Fruit fly (Drosophila melanogaster): ENCODE measurements around the gene CG34241.
A peak's percentile ranks its signal among the peaks of the same experiment; 100 is the strongest.

The CG34241 gene

DNA sequence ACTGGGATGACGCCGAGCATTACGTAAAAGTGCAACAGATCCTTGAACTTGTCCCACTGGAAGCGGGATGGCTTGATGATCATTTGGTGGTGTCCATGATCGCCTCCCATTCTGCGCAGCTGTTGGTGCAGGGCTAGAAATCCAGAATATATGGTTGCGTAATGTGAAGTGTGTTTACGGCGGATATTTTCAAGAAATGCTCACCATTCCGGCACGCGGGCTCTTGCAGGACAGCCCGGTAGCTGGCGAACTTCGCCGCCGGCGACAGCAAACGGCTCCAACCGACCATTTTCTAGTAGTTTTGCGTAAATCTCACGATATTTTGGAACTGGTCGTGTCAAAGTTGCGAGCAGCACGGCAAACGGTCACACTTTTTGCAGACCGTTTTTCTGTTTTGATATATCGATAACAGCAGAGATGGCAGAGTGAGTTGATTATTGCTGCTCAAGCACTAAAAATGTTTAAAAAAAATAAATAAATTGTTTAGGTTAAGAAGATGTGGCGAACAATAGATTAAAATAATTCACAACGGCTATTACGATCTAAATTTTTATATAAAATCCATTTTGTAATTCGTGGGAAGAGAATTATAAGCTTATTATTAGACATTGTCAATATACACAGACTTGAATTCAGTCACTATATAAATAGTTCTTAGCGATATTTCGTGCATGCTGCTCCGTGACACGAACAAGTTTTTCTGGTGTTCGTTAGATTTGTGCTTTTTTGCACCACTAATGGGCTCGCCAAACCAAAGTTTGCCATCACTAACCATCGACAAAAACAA, 10.5 kb downstream of the CG34241 start, which contains the start of the genes ND-SGDH and RhoGAP68F (continued):
- TF ChIP-seq Med (GFP tag) (peak; percentile 78), p53 (GFP tag; optimal IDR thresholded peaks at IDR 0.05) (no peak), trem (tag; optimal IDR thresholded peaks at IDR 0.05) (peak; percentile 76), CG10366 (GFP tag; IDR thresholded peaks at IDR 0.05) (peak; percentile 56; the same call in 1 of the 2 replicates), BtbVII (GFP tag; optimal IDR thresholded peaks at IDR 0.05) (peak; percentile 41), al (GFP tag; IDR thresholded peaks at IDR 0.05) (peak; percentile 72), D19A (tag; optimal IDR thresholded peaks at IDR 0.05) (peak; percentile 42), dysf (GFP tag; IDR thresholded peaks at IDR 0.05) (peak; percentile 80), crp (GFP tag; optimal IDR thresholded peaks at IDR 0.05) (peak in 1 of 2 experiments; percentile 40), fru (optimal IDR thresholded peaks at IDR 0.05) (no peak), CG14441 (GFP tag; IDR thresholded peaks at IDR 0.05) (peak; percentile 74), CG2712 (tag; optimal IDR thresholded peaks at IDR 0.05) (peak; percentile 84), CG32772 (GFP tag; IDR thresholded peaks at IDR 0.05) (peak; percentile 59; the same call in 1 of the 2 replicates), D19B (GFP tag; optimal IDR thresholded peaks at IDR 0.05) (peak; percentile 15), CG14050 (GFP tag; IDR thresholded peaks at IDR 0.05) (no peak), Nf-YB (GFP tag; optimal IDR thresholded peaks at IDR 0.05) (peak; percentile 39), HLH54F (GFP tag; optimal IDR thresholded peaks at IDR 0.05) (peak; percentile 71), gcm (GFP tag; optimal IDR thresholded peaks at IDR 0.05) (peak; percentile 40), seq (GFP tag; IDR thresholded peaks at IDR 0.05) (0 out of 2 replicates have a peak, but pooled peaks have one; percentile 21), Scr (GFP tag; IDR thresholded peaks at IDR 0.05; ENCODE audit: partially characterized antibody) (peak; percentile 98), ranshi (GFP tag; IDR thresholded peaks at IDR 0.05) (peak; percentile 56; the same call in 1 of the 2 replicates), CG10979 (tag; optimal IDR thresholded peaks at IDR 0.05) (peak; percentile 56), Antp (GFP tag; optimal IDR thresholded peaks at IDR 0.05) (peak; percentile 63), Abd-B (GFP tag; optimal IDR thresholded peaks at IDR 0.05) (peak; percentile 90), CG11456 (GFP tag; IDR thresholded peaks at IDR 0.05) (no peak; the same call in 2 of the 3 replicates), yki (optimal IDR thresholded peaks at IDR 0.05) (no peak), sc (optimal IDR thresholded peaks at IDR 0.05) (no peak), sc (GFP tag; optimal IDR thresholded peaks at IDR 0.05) (peak; percentile 47), CG10209 (GFP tag; optimal IDR thresholded peaks at IDR 0.05) (peak; percentile 56), unc-4 (GFP tag; IDR thresholded peaks at IDR 0.05; ENCODE audit: partially characterized antibody) (peak; percentile 91), Poxn (GFP tag; IDR thresholded peaks at IDR 0.05) (peak; percentile 64; the same call in 1 of the 2 replicates), otp (GFP tag; IDR thresholded peaks at IDR 0.05) (0 out of 3 replicates have a peak, but pooled peaks have one; percentile 20), Ets97D (GFP tag; optimal IDR thresholded peaks at IDR 0.05) (peak; percentile 53), ara (GFP tag; IDR thresholded peaks at IDR 0.05) (0 out of 2 replicates have a peak, but pooled peaks have one; percentile 7), da (GFP tag; optimal IDR thresholded peaks at IDR 0.05) (peak; percentile 2), CG18764 (GFP tag; optimal IDR thresholded peaks at IDR 0.05) (peak; percentile 55), Hr51 (GFP tag; optimal IDR thresholded peaks at IDR 0.05) (peak; percentile 71 to 76), CG14710 (tag; optimal IDR thresholded peaks at IDR 0.05) (peak; percentile 89), CG14014 (GFP tag; IDR thresholded peaks at IDR 0.05) (peak; percentile 61; the same call in 1 of the 2 replicates), Hr39 (optimal IDR thresholded peaks at IDR 0.05) (no peak), CG10959 (GFP tag; IDR thresholded peaks at IDR 0.05) (peak; percentile 55; the same call in 1 of the 2 replicates), CG17186 (GFP tag; optimal IDR thresholded peaks at IDR 0.05) (peak; percentile 31), lilli (GFP tag; optimal IDR thresholded peaks at IDR 0.05) (peak; percentile 87), Six4 (GFP tag; optimal IDR thresholded peaks at IDR 0.05) (peak; percentile 40), CG16813 (GFP tag; IDR thresholded peaks at IDR 0.05; ENCODE audit: partially characterized antibody) (peak; percentile 95), CG1603 (tag; optimal IDR thresholded peaks at IDR 0.05) (peak; percentile 18), Dek (tag; optimal IDR thresholded peaks at IDR 0.05) (peak; percentile 67), pb (GFP tag; optimal IDR thresholded peaks at IDR 0.05) (peak; percentile 28), danr (GFP tag; IDR thresholded peaks at IDR 0.05) (peak; percentile 17; the same call in 1 of the 2 replicates)
